Worm (Caenorhabditis elegans): Measurements from ENCODE around the gene adah-1.

Gene adah-1

DNA sequence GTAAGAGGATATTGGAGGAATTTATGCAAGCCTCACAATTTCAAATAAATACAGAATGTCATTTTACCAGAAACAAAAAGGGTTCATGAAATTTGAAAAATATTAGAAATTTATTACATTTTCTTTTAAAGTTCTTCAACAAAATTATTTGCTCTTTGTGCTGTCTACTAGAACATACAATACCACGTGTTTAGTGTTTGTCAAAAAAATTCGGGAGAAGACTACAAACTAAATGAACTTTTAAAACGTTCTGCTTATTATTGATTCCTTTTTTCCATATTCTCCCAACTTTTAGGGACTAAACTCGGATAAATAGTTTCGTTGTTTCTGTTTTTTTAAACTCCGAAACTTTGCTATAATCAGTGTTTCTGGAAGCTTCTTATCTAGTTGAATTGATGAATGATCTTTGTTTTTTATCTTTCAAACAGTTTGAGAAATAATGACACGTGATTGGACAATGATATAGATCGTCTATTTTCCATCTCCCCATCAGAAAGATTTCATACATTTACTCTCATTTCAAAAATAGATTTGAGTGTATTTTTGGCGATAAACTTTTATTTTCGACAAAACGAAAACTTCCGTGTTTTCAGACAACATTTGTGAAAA, 24.7 kb downstream of the adah-1 start:
- TF ChIP-seq ztf-11 (tag; optimal IDR thresholded peaks at IDR 0.05) (no peak), crh-2 (tag; optimal IDR thresholded peaks at IDR 0.05) (peak; percentile 35), Y55F3AM.14 (GFP tag; optimal IDR thresholded peaks at IDR 0.05) (no peak), ZK546.5 (tag; optimal IDR thresholded peaks at IDR 0.05) (no peak), nhr-25 (tag; optimal IDR thresholded peaks at IDR 0.05) (peak; percentile 46), nhr-21 (tag; optimal IDR thresholded peaks at IDR 0.05) (peak; percentile 13), blmp-1 (tag; optimal IDR thresholded peaks at IDR 0.05; ENCODE audit: insufficient read depth) (peak; percentile 27), lsy-2 (tag; optimal IDR thresholded peaks at IDR 0.05) (peak in 1 of 2 experiments; percentile 24), sma-3 (GFP tag; optimal IDR thresholded peaks at IDR 0.05) (peak; percentile 54), nhr-12 (tag; optimal IDR thresholded peaks at IDR 0.05) (no peak), gmeb-1 (tag; optimal IDR thresholded peaks at IDR 0.05) (peak; percentile 4), sma-9 (GFP tag; optimal IDR thresholded peaks at IDR 0.05) (peak; percentile 6), sma-9 (tag; optimal IDR thresholded peaks at IDR 0.05) (no peak), nhr-129 (tag; optimal IDR thresholded peaks at IDR 0.05) (no peak)

DNA sequence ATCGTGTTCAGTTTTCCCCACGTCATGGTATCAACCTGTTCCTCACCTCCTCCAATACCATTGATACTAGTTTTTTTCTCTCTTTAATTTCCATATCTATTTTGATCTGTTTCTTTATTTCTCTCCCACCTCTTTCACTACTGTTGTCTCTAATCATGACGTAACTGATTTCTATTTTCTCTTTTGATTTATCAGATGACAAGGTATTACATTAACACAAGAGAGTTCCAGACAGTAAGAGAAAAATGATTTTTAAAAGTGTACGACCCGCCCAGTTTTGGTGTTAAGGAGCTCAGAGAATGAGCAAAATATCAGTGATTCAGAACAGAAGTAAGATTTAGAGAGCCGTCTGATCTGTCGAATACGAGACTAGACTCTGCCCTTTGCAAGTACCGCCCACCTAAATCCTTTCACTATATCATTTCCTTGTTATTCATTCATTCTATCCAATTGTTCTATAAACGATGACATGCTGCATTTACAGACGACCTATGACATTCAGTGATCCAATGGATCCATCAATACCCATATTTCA, 25.7 kb downstream of the adah-1 start, which contains the start of gene nhr-105:
Gene nhr-105, plus strand, starts transcription at position 485 of the 535 bp plus-strand sequence.
- TF ChIP-seq sma-9 (GFP tag; optimal IDR thresholded peaks at IDR 0.05) (peak; percentile 32), sma-9 (tag; optimal IDR thresholded peaks at IDR 0.05) (peak; percentile 3), egl-27 (tag; optimal IDR thresholded peaks at IDR 0.05) (peak; percentile 65), nhr-21 (tag; optimal IDR thresholded peaks at IDR 0.05) (peak; percentile 72), F13H6.1 (tag; optimal IDR thresholded peaks at IDR 0.05) (peak; percentile 71), nhr-237 (tag; optimal IDR thresholded peaks at IDR 0.05) (no peak), zag-1 (tag; optimal IDR thresholded peaks at IDR 0.05) (no peak), nhr-25 (tag; optimal IDR thresholded peaks at IDR 0.05) (peak; percentile 95), alr-1 (tag; optimal IDR thresholded peaks at IDR 0.05) (no peak), Y55F3AM.14 (GFP tag; optimal IDR thresholded peaks at IDR 0.05) (peak; percentile 49), lsy-2 (tag; optimal IDR thresholded peaks at IDR 0.05) (peak in 1 of 2 experiments; percentile 69), sma-3 (GFP tag; optimal IDR thresholded peaks at IDR 0.05) (peak; percentile 76), lin-39 (tag; optimal IDR thresholded peaks at IDR 0.05) (no peak), nhr-6 (tag; optimal IDR thresholded peaks at IDR 0.05) (no peak), elt-1 (tag; optimal IDR thresholded peaks at IDR 0.05) (no peak), fos-1 (tag; optimal IDR thresholded peaks at IDR 0.05) (peak; percentile 65), sem-4 (tag; optimal IDR thresholded peaks at IDR 0.05) (peak; percentile 38), ceh-82 (tag; optimal IDR thresholded peaks at IDR 0.05) (no peak), blmp-1 (tag; optimal IDR thresholded peaks at IDR 0.05; ENCODE audit: insufficient read depth) (peak; percentile 85), gmeb-1 (tag; optimal IDR thresholded peaks at IDR 0.05) (peak; percentile 61), nhr-129 (tag; optimal IDR thresholded peaks at IDR 0.05) (peak; percentile 77), ztf-4 (tag; optimal IDR thresholded peaks at IDR 0.05) (peak; percentile 71), crh-2 (tag; optimal IDR thresholded peaks at IDR 0.05) (peak; percentile 93), ztf-1 (GFP tag; conservative IDR thresholded peaks at IDR 0.05) (no peak), lin-13 (GFP tag; optimal IDR thresholded peaks at IDR 0.05) (peak; percentile 45), unc-62 (GFP tag; optimal IDR thresholded peaks at IDR 0.05) (no peak), snpc-4 (tag; optimal IDR thresholded peaks at IDR 0.05) (peak; percentile 1), R02D3.7 (tag; optimal IDR thresholded peaks at IDR 0.05) (no peak), unc-55 (GFP tag; optimal IDR thresholded peaks at IDR 0.05) (no peak)

DNA sequence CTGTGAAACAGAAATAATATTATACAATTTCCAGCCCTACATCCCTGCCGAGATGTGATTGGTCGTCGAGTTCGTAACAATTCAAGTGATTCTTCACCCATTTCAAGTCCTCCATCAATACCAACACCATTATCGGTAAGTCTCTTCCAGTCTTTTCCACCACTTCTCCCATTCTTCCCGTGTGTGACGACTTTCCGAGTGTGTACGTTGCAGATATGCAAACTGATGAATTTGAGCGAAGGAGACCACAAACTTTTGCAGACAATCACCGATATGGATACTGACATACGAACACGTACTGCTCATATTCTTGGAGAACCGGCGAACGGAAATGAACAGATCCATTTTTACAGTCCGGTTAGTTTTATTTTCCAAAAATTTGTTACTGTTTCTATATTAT, 27.5 kb downstream of the adah-1 start:
- no peak for TF ChIP-seq peb-1 (tag; optimal IDR thresholded peaks at IDR 0.05)
- no peak for TF ChIP-seq gmeb-1 (tag; optimal IDR thresholded peaks at IDR 0.05)
- no peak for TF ChIP-seq unc-55 (GFP tag; optimal IDR thresholded peaks at IDR 0.05)
- no peak for TF ChIP-seq nhr-237 (tag; optimal IDR thresholded peaks at IDR 0.05)
- TF ChIP-seq ztf-1 (GFP tag; conservative IDR thresholded peaks at IDR 0.05), result no peak
- no peak for TF ChIP-seq aly-2 (tag; optimal IDR thresholded peaks at IDR 0.05)
- TF ChIP-seq mbf-1 (tag; optimal IDR thresholded peaks at IDR 0.05), result no peak
- peak; percentile 79 for TF ChIP-seq ama-1 (optimal IDR thresholded peaks at IDR 0.05)

DNA sequence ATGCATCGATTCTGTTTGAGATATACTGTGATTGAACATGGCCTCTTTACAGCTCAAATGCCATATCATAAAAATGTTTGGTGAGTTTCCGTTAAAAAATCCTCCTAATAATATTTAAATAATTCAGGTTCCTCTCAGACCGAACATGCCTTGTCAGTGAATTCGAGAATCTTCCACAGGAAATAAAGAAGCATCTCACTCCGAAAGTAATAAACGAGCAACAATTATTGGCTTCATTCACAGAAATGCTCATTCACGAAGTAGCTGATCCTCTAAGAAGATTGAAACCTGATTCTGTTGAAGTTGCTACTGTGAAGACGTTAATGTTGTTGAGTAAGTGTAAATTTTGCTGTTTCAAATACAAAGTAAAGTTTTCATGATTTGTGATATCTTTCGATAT, 28.1 kb downstream of the adah-1 start:
- TF ChIP-seq nhr-237 (tag; optimal IDR thresholded peaks at IDR 0.05), result no peak
- no peak for TF ChIP-seq elt-1 (tag; optimal IDR thresholded peaks at IDR 0.05)
- no peak for TF ChIP-seq gmeb-1 (tag; optimal IDR thresholded peaks at IDR 0.05)
- TF ChIP-seq sma-9 (GFP tag; optimal IDR thresholded peaks at IDR 0.05), result no peak
- TF ChIP-seq sma-9 (tag; optimal IDR thresholded peaks at IDR 0.05), result no peak
- no peak for TF ChIP-seq snpc-4 (tag; optimal IDR thresholded peaks at IDR 0.05)

Measured in whole organism, L2 larva.